Worm (Caenorhabditis elegans): ENCODE measurements around the gene ptp-1.

The ptp-1 gene

DNA sequence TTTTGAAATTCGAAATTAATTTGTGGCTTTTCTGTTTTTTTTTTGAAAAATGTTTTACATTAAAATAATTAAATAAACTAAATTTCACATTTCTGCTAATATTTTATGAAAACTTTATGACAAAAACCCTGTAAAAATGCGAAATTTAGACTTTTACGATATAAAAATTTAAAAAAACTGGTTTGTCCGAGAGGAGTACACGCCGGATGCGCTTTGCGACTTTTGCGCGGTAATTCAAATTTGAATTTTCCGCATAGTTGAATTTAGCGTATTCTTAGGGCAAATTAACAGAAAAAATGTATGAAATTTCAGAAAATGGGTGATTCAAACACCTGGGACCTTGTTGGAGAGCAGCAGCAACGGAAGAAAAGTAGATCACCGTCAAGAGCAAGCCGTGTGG, 53.6 kb downstream of the ptp-1 start, which contains the start of gene unc-93:
unc-93 (plus strand) TSS at position 301 of the 400 bp plus-strand sequence.
- TF ChIP-seq him-1 (tag; optimal IDR thresholded peaks at IDR 0.05) (peak; percentile 16), Y53G8AR.9 (GFP tag; conservative IDR thresholded peaks at IDR 0.05) (no peak), lin-54 (GFP tag; optimal IDR thresholded peaks at IDR 0.05) (peak; percentile 22)

DNA sequence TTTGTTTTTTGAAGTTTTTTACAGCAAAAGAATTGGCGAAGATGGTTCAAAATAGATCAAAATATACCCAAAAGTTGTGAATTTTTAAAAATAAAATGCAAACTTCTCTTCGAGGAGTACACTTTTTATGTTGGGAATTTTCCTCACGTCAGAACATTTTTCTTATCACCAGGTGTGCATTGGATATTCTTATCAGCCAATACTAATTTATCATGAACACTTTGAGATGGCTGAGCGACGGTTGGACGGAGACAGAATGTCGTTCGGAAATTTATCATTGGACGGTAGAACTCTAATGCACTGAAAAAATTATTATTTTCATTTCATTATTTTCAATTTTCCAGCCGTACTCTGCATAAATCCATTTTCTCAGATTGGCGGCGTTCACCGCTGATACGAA, 58.8 kb downstream of the ptp-1 start:
- peak; percentile 64 for TF ChIP-seq nhr-80 (tag; optimal IDR thresholded peaks at IDR 0.05)
- TF ChIP-seq nhr-120 (GFP tag; IDR thresholded peaks at IDR 0.05): no peak

DNA sequence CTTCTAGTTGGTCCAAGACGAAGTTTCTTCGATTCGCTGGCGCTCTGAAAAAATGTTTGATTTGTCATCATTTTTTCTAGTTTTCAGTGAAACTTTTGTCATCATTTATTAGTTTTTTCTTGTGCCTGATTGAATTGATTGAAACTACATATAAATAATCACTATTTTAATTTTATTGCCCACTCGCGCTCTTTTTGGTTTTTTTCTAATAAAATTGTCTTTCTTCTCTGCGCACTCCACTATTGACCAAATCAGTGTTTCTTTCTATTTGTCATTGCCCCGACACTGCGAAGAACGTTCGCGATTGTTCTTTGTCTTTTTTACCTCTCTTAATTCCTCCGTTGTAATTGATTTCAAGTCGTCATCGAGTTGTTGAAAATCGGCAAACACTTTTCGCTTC, 59.7 kb downstream of the ptp-1 start:
- TF ChIP-seq Y79H2A.3 (GFP tag; conservative IDR thresholded peaks at IDR 0.05) (no peak), hsf-1 (GFP tag; IDR thresholded peaks at IDR 0.05) (peak; percentile 49; the same call in 1 of the 2 replicates), nhr-80 (tag; optimal IDR thresholded peaks at IDR 0.05) (peak; percentile 26), fkh-3 (tag; optimal IDR thresholded peaks at IDR 0.05) (no peak), nhr-179 (tag; optimal IDR thresholded peaks at IDR 0.05) (no peak), ztf-25 (GFP tag; IDR thresholded peaks at IDR 0.05) (no peak), cebp-1 (GFP tag; IDR thresholded peaks at IDR 0.05) (no peak), cebp-1 (tag; optimal IDR thresholded peaks at IDR 0.05) (no peak), ztf-26 (tag; optimal IDR thresholded peaks at IDR 0.05) (peak; percentile 11), repo-1 (tag; optimal IDR thresholded peaks at IDR 0.05) (no peak), T07F8.4 (tag; optimal IDR thresholded peaks at IDR 0.05) (no peak), ztf-3 (GFP tag; optimal IDR thresholded peaks at IDR 0.05) (no peak)

DNA sequence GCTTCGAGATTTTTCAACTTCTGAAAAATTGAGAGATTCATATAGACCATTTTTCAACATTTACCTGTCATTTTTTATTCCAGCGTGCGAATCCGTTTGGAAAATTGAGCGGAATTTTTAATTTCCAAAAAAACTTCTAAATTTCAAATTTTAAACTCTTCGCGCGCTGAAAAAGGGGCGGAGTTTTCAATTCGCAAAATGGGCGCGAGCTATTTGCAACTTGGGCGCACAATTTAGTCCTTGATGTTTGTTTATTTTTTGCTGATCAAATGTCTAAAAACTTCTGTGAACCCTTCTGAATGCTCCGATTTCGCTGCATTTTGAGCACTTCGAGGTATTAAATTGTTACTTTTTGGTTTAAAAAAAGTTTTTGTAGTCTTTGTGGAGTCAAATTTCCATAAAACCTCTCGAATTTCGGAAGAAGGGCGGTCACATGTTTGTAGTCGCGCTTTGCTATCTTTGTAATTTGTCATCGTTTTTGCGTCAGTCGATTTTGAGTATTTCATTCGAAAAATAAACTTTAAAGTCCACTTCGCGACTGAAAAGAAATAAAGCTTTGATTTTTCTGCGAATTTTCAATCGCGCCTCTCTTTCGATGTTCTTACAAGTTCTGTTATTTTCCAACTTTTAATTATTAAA, 60.3 kb downstream of the ptp-1 start, which contains the start of the genes madf-8 and gsr-1:
madf-8 (minus strand) TSS at position 156 of the 639 bp plus-strand sequence.
gsr-1 (plus strand) TSS at position 231 of the 639 bp plus-strand sequence.
- TF ChIP-seq gei-17 (GFP tag; optimal IDR thresholded peaks at IDR 0.05) (no peak), B0261.1 (tag; optimal IDR thresholded peaks at IDR 0.05) (no peak), F52B5.7 (tag; optimal IDR thresholded peaks at IDR 0.05) (no peak), Y56A3A.18 (GFP tag; IDR thresholded peaks at IDR 0.05) (no peak), cebp-1 (GFP tag; IDR thresholded peaks at IDR 0.05) (no peak), cebp-1 (tag; optimal IDR thresholded peaks at IDR 0.05) (peak; percentile 14), D2030.7 (GFP tag; IDR thresholded peaks at IDR 0.05) (peak; percentile 39; the same call in 1 of the 2 replicates), lin-40 (tag; optimal IDR thresholded peaks at IDR 0.05) (no peak), hsf-1 (GFP tag; IDR thresholded peaks at IDR 0.05) (no peak), zim-3 (tag; optimal IDR thresholded peaks at IDR 0.05) (no peak), B0336.3 (GFP tag; IDR thresholded peaks at IDR 0.05) (no peak; the same call in 1 of the 2 replicates), ceh-91 (GFP tag; IDR thresholded peaks at IDR 0.05) (no peak), dpff-1 (tag; optimal IDR thresholded peaks at IDR 0.05) (no peak), egrh-3 (GFP tag; IDR thresholded peaks at IDR 0.05) (no peak), sptf-2 (GFP tag; optimal IDR thresholded peaks at IDR 0.05) (no peak), ztf-26 (tag; optimal IDR thresholded peaks at IDR 0.05) (no peak), rpc-1 (optimal IDR thresholded peaks at IDR 0.05) (no peak), rpc-1 (tag; optimal IDR thresholded peaks at IDR 0.05) (no peak), attf-6 (GFP tag; IDR thresholded peaks at IDR 0.05) (no peak), nhr-120 (GFP tag; IDR thresholded peaks at IDR 0.05) (no peak), F49E8.2 (tag; optimal IDR thresholded peaks at IDR 0.05; ENCODE audit: insufficient read depth) (no peak), snpc-3.4 (tag; optimal IDR thresholded peaks at IDR 0.05) (no peak), ceh-79 (tag; optimal IDR thresholded peaks at IDR 0.05) (no peak), pha-4 (tag; optimal IDR thresholded peaks at IDR 0.05) (no peak), ztf-28 (GFP tag; IDR thresholded peaks at IDR 0.05) (no peak), chd-7 (tag; optimal IDR thresholded peaks at IDR 0.05) (no peak), madf-6 (GFP tag; IDR thresholded peaks at IDR 0.05) (peak; percentile 70), unc-62 (GFP tag; optimal IDR thresholded peaks at IDR 0.05) (no peak), ztf-25 (GFP tag; IDR thresholded peaks at IDR 0.05) (no peak), cebp-2 (GFP tag; IDR thresholded peaks at IDR 0.05) (no peak), zfh-2 (GFP tag; conservative IDR thresholded peaks at IDR 0.05) (no peak), nhr-80 (tag; optimal IDR thresholded peaks at IDR 0.05) (no peak), unc-130 (GFP tag; optimal IDR thresholded peaks at IDR 0.05) (no peak), Y53F4B.3 (GFP tag; IDR thresholded peaks at IDR 0.05) (no peak)
